Fruit fly (Drosophila melanogaster) whole organism, embryonic: ENCODE data around the gene CG5902.

ENCODE experiments used
- B-H1 ChIP-seq: fragments of 200-800 bp; sonication (Bioruptor generic); IDR thresholded peaks from 3 replicates; pipeline ENCODE4 v1.3.6; 2022; ENCODE audit warnings: missing biosample characterization, missing genetic modification characterization
- Blimp-1 ChIP-seq: fragments of 200-800 bp; sonication (Bioruptor generic); optimal IDR thresholded peaks from 3 replicates; lab custom pipeline; 2018; ENCODE audit warnings: missing biosample characterization, missing genetic modification characterization, mild to moderate bottlenecking, moderate library complexity, missing genetic modification reagents
- BtbVII ChIP-seq: fragments of 200-800 bp; sonication (Bioruptor generic); optimal IDR thresholded peaks from 3 replicates; lab custom pipeline; 2017; ENCODE audit warnings: missing biosample characterization, mild to moderate bottlenecking, missing genetic modification characterization
- CG10209 ChIP-seq: fragments of 200-800 bp; sonication (Bioruptor generic); optimal IDR thresholded peaks from 3 replicates; lab custom pipeline; 2017; ENCODE audit warnings: missing biosample characterization, mild to moderate bottlenecking, missing genetic modification characterization, missing genetic modification reagents
- CG10565 ChIP-seq: fragments of 200-800 bp; sonication (Bioruptor generic); optimal IDR thresholded peaks from 3 replicates; lab custom pipeline; 2016; ENCODE audit warnings: missing biosample characterization, mild to moderate bottlenecking, missing genetic modification characterization
- CG14710 ChIP-seq: fragments of 200-800 bp; sonication (Bioruptor generic); optimal IDR thresholded peaks from 3 replicates; lab custom pipeline; 2019; ENCODE audit warnings: missing biosample characterization, mild to moderate bottlenecking, missing genetic modification characterization, moderate library complexity
- CG16863 ChIP-seq: fragments of 200-800 bp; sonication (Bioruptor generic); optimal IDR thresholded peaks from 3 replicates; lab custom pipeline; 2016; ENCODE audit warnings: missing biosample characterization, missing genetic modification characterization
- CG17328 ChIP-seq: fragments of 200-800 bp; sonication (Bioruptor generic); IDR thresholded peaks from 2 replicates; pipeline ENCODE4 v1.3.6; 2022; ENCODE audit warnings: missing biosample characterization, missing genetic modification characterization
- CG17568 ChIP-seq: fragments of 200-800 bp; sonication (Bioruptor generic); optimal IDR thresholded peaks from 2 replicates; lab custom pipeline; 2018; ENCODE audit warnings: missing biosample characterization, mild to moderate bottlenecking, missing genetic modification characterization, moderate library complexity
- CG18262 ChIP-seq: fragments of 200-800 bp; optimal IDR thresholded peaks from 3 replicates; lab custom pipeline; 2019; ENCODE audit warnings: missing biosample characterization, mild to moderate bottlenecking, missing genetic modification characterization, moderate library complexity
- CG1832 ChIP-seq: fragments of 200-800 bp; sonication (Bioruptor generic); optimal IDR thresholded peaks from 2 replicates; lab custom pipeline; 2017; ENCODE audit warnings: missing biosample characterization, mild to moderate bottlenecking, missing genetic modification characterization, inconsistent platforms
- CG2199 ChIP-seq: fragments of 200-800 bp; sonication (Bioruptor generic); IDR thresholded peaks from 3 replicates; pipeline ENCODE4 v1.3.6; 2022; ENCODE audit warnings: missing biosample characterization, missing genetic modification characterization
- CG2712 ChIP-seq: fragments of 200-800 bp; optimal IDR thresholded peaks from 3 replicates; lab custom pipeline; 2019; ENCODE audit warnings: missing biosample characterization, mild to moderate bottlenecking, missing genetic modification characterization, moderate library complexity
- CG30403 ChIP-seq: fragments of 200-800 bp; sonication (Bioruptor generic); optimal IDR thresholded peaks from 3 replicates; lab custom pipeline; 2016; ENCODE audit warnings: missing biosample characterization, missing genetic modification characterization
- CG3065 ChIP-seq: fragments of 200-800 bp; sonication (Bioruptor generic); optimal IDR thresholded peaks from 2 replicates; lab custom pipeline; 2016; ENCODE audit warnings: missing biosample characterization, missing genetic modification characterization
- CG31224 ChIP-seq: fragments of 200-800 bp; sonication (Bioruptor generic); IDR thresholded peaks from 2 replicates; pipeline ENCODE4 v1.3.6; 2022; ENCODE audit warnings: missing biosample characterization, missing genetic modification characterization
- CG33213 ChIP-seq: fragments of 200-800 bp; sonication (Bioruptor generic); optimal IDR thresholded peaks from 3 replicates; lab custom pipeline; 2016; ENCODE audit warnings: missing biosample characterization, missing genetic modification characterization
- CG3838 ChIP-seq: fragments of 200-800 bp; sonication (Bioruptor generic); optimal IDR thresholded peaks from 3 replicates; lab custom pipeline; 2016; ENCODE audit warnings: missing biosample characterization, missing genetic modification characterization
- CG4282 ChIP-seq: fragments of 200-800 bp; sonication (Bioruptor generic); optimal IDR thresholded peaks from 2 replicates; lab custom pipeline; 2016; ENCODE audit warnings: missing biosample characterization, missing genetic modification characterization
- CG4854 ChIP-seq: fragments of 200-800 bp; sonication (Bioruptor generic); optimal IDR thresholded peaks from 2 replicates; lab custom pipeline; 2016; ENCODE audit warnings: missing biosample characterization, missing genetic modification characterization, inconsistent platforms
- CG6683 ChIP-seq: fragments of 200-800 bp; sonication (Bioruptor generic); optimal IDR thresholded peaks from 2 replicates; lab custom pipeline; 2017; ENCODE audit warnings: missing biosample characterization, mild to moderate bottlenecking, missing genetic modification characterization, missing genetic modification reagents
- CG6689 ChIP-seq: fragments of 200-800 bp; sonication (Bioruptor generic); IDR thresholded peaks from 2 replicates; pipeline ENCODE4 v1.3.6; 2022; ENCODE audit warnings: missing biosample characterization, missing genetic modification characterization
- CG8290 ChIP-seq, 3 experiments: fragments of 200-800 bp; sonication (Bioruptor generic); optimal IDR thresholded peaks; 2 replicates each; lab custom pipeline; 2016 to 2019; ENCODE audit warnings: missing biosample characterization in 3 of 3, missing genetic modification characterization in 3 of 3, mild to moderate bottlenecking in 2 of 3, moderate library complexity in 1 of 3
- D19B ChIP-seq: fragments of 200-800 bp; sonication (Bioruptor generic); optimal IDR thresholded peaks from 2 replicates; lab custom pipeline; 2017; ENCODE audit warnings: missing biosample characterization, mild to moderate bottlenecking, missing genetic modification characterization
- Dek ChIP-seq: fragments of 200-800 bp; sonication (Bioruptor generic); optimal IDR thresholded peaks from 3 replicates; lab custom pipeline; 2019; ENCODE audit warnings: missing biosample characterization, mild to moderate bottlenecking, missing genetic modification characterization, moderate library complexity
- Doc3 ChIP-seq: fragments of 200-800 bp; sonication (Bioruptor generic); IDR thresholded peaks from 3 replicates; pipeline ENCODE4 v1.3.6; 2022; ENCODE audit warnings: missing biosample characterization, missing genetic modification characterization; ENCODE audit not compliant: partially characterized antibody
- Fer2 ChIP-seq: fragments of 200-800 bp; sonication (Bioruptor generic); optimal IDR thresholded peaks from 2 replicates; lab custom pipeline; 2018; ENCODE audit warnings: missing biosample characterization, mild to moderate bottlenecking, missing genetic modification characterization, moderate library complexity
- Fer3 ChIP-seq: fragments of 200-800 bp; sonication (Bioruptor generic); optimal IDR thresholded peaks from 2 replicates; lab custom pipeline; 2018; ENCODE audit warnings: missing biosample characterization, mild to moderate bottlenecking, missing genetic modification characterization, moderate library complexity
- Oaz ChIP-seq: fragments of 200-800 bp; sonication (Bioruptor generic); IDR thresholded peaks from 2 replicates; pipeline ENCODE4 v1.3.6; 2022; ENCODE audit warnings: missing biosample characterization, missing genetic modification characterization
- Rx ChIP-seq: fragments of 200-800 bp; sonication (Bioruptor generic); IDR thresholded peaks from 2 replicates; pipeline ENCODE4 v1.3.6; 2022; ENCODE audit warnings: missing biosample characterization, missing genetic modification characterization
- Scr ChIP-seq: fragments of 200-800 bp; sonication (Bioruptor generic); IDR thresholded peaks from 2 replicates; pipeline ENCODE4 v1.3.6; 2022; ENCODE audit warnings: missing biosample characterization, missing genetic modification characterization; ENCODE audit not compliant: partially characterized antibody
- Six4 ChIP-seq: fragments of 200-800 bp; sonication (Bioruptor generic); optimal IDR thresholded peaks from 2 replicates; lab custom pipeline; 2016; ENCODE audit warnings: missing biosample characterization, missing genetic modification characterization
- Taf1 ChIP-seq: fragments of 200-800 bp; sonication (Bioruptor generic); IDR thresholded peaks from 2 replicates; pipeline ENCODE4 v1.3.6; 2022; ENCODE audit warnings: missing biosample characterization, missing genetic modification characterization
- Xrp1 ChIP-seq: fragments of 200-800 bp; sonication (Bioruptor generic); IDR thresholded peaks from 2 replicates; pipeline ENCODE4 v1.3.6; 2022; ENCODE audit warnings: missing biosample characterization, missing genetic modification characterization
- amos ChIP-seq: fragments of 200-800 bp; sonication (Bioruptor generic); IDR thresholded peaks from 2 replicates; pipeline ENCODE4 v1.3.6; 2022; ENCODE audit warnings: missing biosample characterization, missing genetic modification characterization; ENCODE audit not compliant: partially characterized antibody
- ap ChIP-seq: fragments of 200-800 bp; sonication (Bioruptor generic); IDR thresholded peaks from 2 replicates; pipeline ENCODE4 v1.3.6; 2022; ENCODE audit warnings: missing biosample characterization, missing genetic modification characterization
- caup ChIP-seq: fragments of 200-800 bp; sonication (Bioruptor generic); optimal IDR thresholded peaks from 3 replicates; lab custom pipeline; 2017; ENCODE audit warnings: missing biosample characterization, mild to moderate bottlenecking, missing genetic modification characterization, moderate library complexity; ENCODE audit not compliant: severe bottlenecking
- corto ChIP-seq: fragments of 200-800 bp; sonication (Bioruptor generic); optimal IDR thresholded peaks from 2 replicates; lab custom pipeline; 2016; ENCODE audit warnings: missing biosample characterization, mild to moderate bottlenecking, missing genetic modification characterization, moderate library complexity
- crc ChIP-seq: fragments of 200-800 bp; sonication (Bioruptor generic); optimal IDR thresholded peaks from 2 replicates; lab custom pipeline; 2016; ENCODE audit warnings: missing biosample characterization, missing genetic modification characterization
- ems ChIP-seq: fragments of 200-800 bp; sonication (Bioruptor generic); optimal IDR thresholded peaks from 3 replicates; lab custom pipeline; 2016; ENCODE audit warnings: missing biosample characterization, missing genetic modification characterization
- exex ChIP-seq: fragments of 200-800 bp; sonication (Bioruptor generic); optimal IDR thresholded peaks from 4 replicates; lab custom pipeline; 2018; ENCODE audit warnings: missing biosample characterization, mild to moderate bottlenecking, missing genetic modification characterization, moderate library complexity
- ftz-f1 ChIP-seq: fragments of 200-800 bp; sonication (Bioruptor generic); optimal IDR thresholded peaks from 2 replicates; lab custom pipeline; 2016; ENCODE audit warnings: missing biosample characterization, missing genetic modification characterization
- inv ChIP-seq: fragments of 200-800 bp; sonication (Bioruptor generic); IDR thresholded peaks from 2 replicates; pipeline ENCODE4 v1.3.6; 2022; ENCODE audit warnings: missing biosample characterization, missing genetic modification characterization; ENCODE audit not compliant: partially characterized antibody
- klu ChIP-seq: fragments of 200-800 bp; sonication (Bioruptor generic); IDR thresholded peaks from 2 replicates; pipeline ENCODE4 v1.3.6; 2022; ENCODE audit warnings: missing biosample characterization, missing genetic modification characterization
- pita ChIP-seq: fragments of 200-800 bp; sonication (Bioruptor generic); optimal IDR thresholded peaks from 2 replicates; lab custom pipeline; 2017; ENCODE audit warnings: missing biosample characterization, mild to moderate bottlenecking, missing genetic modification characterization
- ranshi ChIP-seq: fragments of 200-800 bp; sonication (Bioruptor generic); IDR thresholded peaks from 2 replicates; pipeline ENCODE4 v1.3.6; 2022; ENCODE audit warnings: missing biosample characterization, missing genetic modification characterization
- sna ChIP-seq: fragments of 200-800 bp; sonication (Bioruptor generic); IDR thresholded peaks from 2 replicates; pipeline ENCODE4 v1.3.6; 2022; ENCODE audit warnings: missing biosample characterization, missing genetic modification characterization; ENCODE audit not compliant: partially characterized antibody
- zen ChIP-seq: fragments of 200-800 bp; sonication (Bioruptor generic); optimal IDR thresholded peaks from 3 replicates; lab custom pipeline; 2018; ENCODE audit warnings: missing biosample characterization, mild to moderate bottlenecking, missing genetic modification characterization, moderate library complexity

Gene CG5902

DNA sequence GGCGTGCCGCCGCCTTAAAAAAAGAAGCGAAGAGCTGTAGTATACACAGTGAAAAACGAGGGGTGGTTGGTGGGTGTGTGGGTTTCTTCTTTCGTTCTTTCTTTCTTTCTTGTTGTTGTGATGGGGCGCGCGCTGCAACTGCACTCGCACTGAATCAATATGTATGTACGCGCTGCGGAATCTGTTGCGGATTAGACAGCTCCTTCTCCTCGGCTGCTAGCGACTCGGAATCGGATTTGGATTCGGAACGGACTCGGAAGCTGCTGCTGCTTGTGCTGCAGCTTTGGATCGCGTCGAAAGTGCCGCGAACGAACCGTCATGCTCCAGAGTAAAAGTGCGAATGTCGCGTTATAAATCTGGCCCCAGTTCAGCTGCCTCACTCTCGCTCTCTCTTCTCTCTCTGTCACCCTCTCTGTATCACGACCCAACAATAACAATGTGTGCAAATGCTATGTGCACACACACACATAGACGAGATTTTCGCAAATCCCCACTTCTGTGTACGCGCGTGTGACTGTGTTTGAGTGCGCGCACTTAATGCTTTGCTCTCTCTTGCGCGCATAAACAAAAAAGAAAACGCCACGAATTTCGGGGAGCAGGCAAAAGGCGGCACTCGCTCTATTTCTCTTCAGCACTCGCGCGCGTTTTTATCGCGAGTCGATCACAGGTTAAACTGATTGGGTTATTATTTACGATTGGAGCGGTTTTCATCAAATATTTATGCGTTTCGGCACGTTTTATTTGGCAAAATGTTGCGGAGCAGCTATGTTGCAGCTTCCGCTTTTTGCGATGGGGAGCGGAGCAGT lies 44.8 kb downstream of the CG5902 start (continued):
- TF ChIP-seq CG6689 (GFP tag; lab: Robert Waterston, UW) (0 out of 2 replicates have a peak, but pooled peaks have one; percentile 5), ranshi (no peak), CG3838 (GFP tag; lab: Kevin White, UChicago) (no peak), klu (no peak), sna (0 out of 2 replicates have a peak, but pooled peaks have one; percentile 10), CG17568 (GFP tag; lab: Kevin White, UChicago) (no peak), Scr (GFP tag; lab: Robert Waterston, UW) (no peak), Oaz (GFP tag; lab: Robert Waterston, UW) (no peak), CG6683 (no peak), CG30403 (GFP tag; lab: Kevin White, UChicago) (no peak), Fer3 (tag; lab: Kevin White, UChicago) (no peak), Rx (GFP tag; lab: Robert Waterston, UW) (0 out of 2 replicates have a peak, but pooled peaks have one; percentile 23), exex (tag; lab: Kevin White, UChicago) (no peak), Xrp1 (GFP tag; lab: Robert Waterston, UW) (no peak; the same call in 1 of the 2 replicates), CG10209 (GFP tag; lab: Kevin White, UChicago) (no peak), CG17328 (GFP tag; lab: Robert Waterston, UW) (no peak), CG1832 (GFP tag; lab: Kevin White, UChicago) (peak; percentile 51), CG14710 (no peak), CG33213 (GFP tag; lab: Kevin White, UChicago) (no peak), BtbVII (peak; percentile 2), CG4282 (no peak), CG2712 (tag; lab: Kevin White, UChicago) (no peak), Taf1 (no peak), ems (GFP tag; lab: Kevin White, UChicago) (no peak), ftz-f1 (GFP tag; lab: Kevin White, UChicago) (no peak), pita (GFP tag; lab: Kevin White, UChicago) (no peak), CG2199 (GFP tag; lab: Robert Waterston, UW) (no peak), CG31224 (GFP tag; lab: Robert Waterston, UW) (no peak), corto (GFP tag; lab: Kevin White, UChicago) (no peak), CG18262 (no peak), inv (no peak), B-H1 (GFP tag; lab: Robert Waterston, UW) (no peak), ap (GFP tag; lab: Robert Waterston, UW) (no peak), CG10565 (no peak), caup (GFP tag; lab: Kevin White, UChicago) (peak; percentile 49), Fer2 (no peak), CG3065 (GFP tag; lab: Kevin White, UChicago) (no peak), zen (tag; lab: Kevin White, UChicago) (no peak), crc (GFP tag; lab: Kevin White, UChicago) (no peak), Blimp-1 (peak; percentile 24), CG4854 (GFP tag; lab: Kevin White, UChicago) (no peak), CG16863 (GFP tag; lab: Kevin White, UChicago) (no peak), CG8290 (GFP tag; optimal IDR thresholded peaks at IDR 0.05; lab: Kevin White, UChicago) (no peak), CG8290 (tag; optimal IDR thresholded peaks at IDR 0.05; lab: Kevin White, UChicago) (peak in 1 of 2 experiments; percentile 32), Doc3 (GFP tag; lab: Robert Waterston, UW) (no peak), amos (GFP tag; lab: Robert Waterston, UW) (peak; percentile 31; the same call in 1 of the 2 replicates), D19B (GFP tag; lab: Kevin White, UChicago) (no peak), Dek (tag; lab: Kevin White, UChicago) (no peak), Six4 (GFP tag; lab: Kevin White, UChicago) (no peak)
